Worm (Caenorhabditis elegans): ENCODE measurements around the gene C04G6.4.

DNA sequence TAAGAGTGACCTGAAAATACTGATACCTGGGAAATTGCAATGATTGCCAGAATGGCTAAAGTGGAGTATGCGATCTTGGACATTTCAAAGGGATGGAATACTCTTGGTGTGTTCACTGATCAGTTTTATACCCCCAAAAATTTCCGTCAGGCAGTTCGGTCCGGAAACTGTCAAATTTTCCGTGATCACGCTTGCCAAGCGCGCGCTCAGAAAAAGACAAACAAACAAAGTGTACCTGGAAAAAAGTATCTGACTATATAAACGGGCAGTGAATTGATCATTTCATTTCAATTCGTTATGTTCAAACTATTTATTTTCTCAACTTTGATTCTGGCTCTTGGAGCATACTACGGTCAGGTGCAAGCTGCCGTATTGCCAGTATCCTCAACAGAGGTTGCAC, 18.5 kb upstream of the C04G6.4 start, which contains the start of the genes idpb-3 and idpb-1:
- TF ChIP-seq hnd-1 (tag; optimal IDR thresholded peaks at IDR 0.05): no peak
- no peak for TF ChIP-seq hmbx-1 (tag; optimal IDR thresholded peaks at IDR 0.05)
- TF ChIP-seq flt-1 (GFP tag; IDR thresholded peaks at IDR 0.05): no peak
- TF ChIP-seq ama-1 (optimal IDR thresholded peaks at IDR 0.05): no peak
- no peak for TF ChIP-seq ets-7 (tag; optimal IDR thresholded peaks at IDR 0.05)
- TF ChIP-seq scrt-1 (GFP tag; IDR thresholded peaks at IDR 0.05): no peak
- TF ChIP-seq tra-4 (tag; optimal IDR thresholded peaks at IDR 0.05): no peak
- no peak for TF ChIP-seq ceh-36 (tag; optimal IDR thresholded peaks at IDR 0.05)

All from whole organism, early embryonic.